ENCODE assay signal across 5 fruit fly cellular contexts in genomic region chrX:10543303-10543702, dm6.
A peak's percentile ranks its signal among the peaks of the same experiment; 100 is the strongest.
TF ChIP-seq lines count a peak whose summit lies in the region.

No protein-coding gene starts in this region.

- peak; percentile 20 for TF ChIP-seq CTCF in whole organism, embryonic (GFP tag; optimal IDR thresholded peaks at IDR 0.05; lab: Kevin White, UChicago)

TF ChIP-seq in whole organism, adult, 20 proteins besides CTCF, POLR2A, EP300 and RAD21:
- TF ChIP-seq kay (GFP tag; lab: Kevin White, UChicago; ENCODE audit: borderline replicate concordance) (no peak), CG7101 (tag; optimal IDR thresholded peaks at IDR 0.05; lab: Kevin White, UChicago) (peak; percentile 52)

TF ChIP-seq in whole organism, embryonic, 481 proteins besides CTCF, POLR2A, EP300 and RAD21 (continues in another document):
- TF ChIP-seq CG5245 (GFP tag; optimal IDR thresholded peaks at IDR 0.05; lab: Kevin White, UChicago): peak; percentile 36
- no peak for TF ChIP-seq Doc3 (GFP tag; IDR thresholded peaks at IDR 0.05; lab: Robert Waterston, UW; ENCODE audit: partially characterized antibody)
- peak; percentile 52 for TF ChIP-seq Abd-B (GFP tag; optimal IDR thresholded peaks at IDR 0.05; lab: Kevin White, UChicago)
- peak; percentile 57 for TF ChIP-seq CG3407 (GFP tag; optimal IDR thresholded peaks at IDR 0.05; lab: Kevin White, UChicago)
- no peak for TF ChIP-seq CG7928 (GFP tag; optimal IDR thresholded peaks at IDR 0.05; lab: Kevin White, UChicago)
- no peak for TF ChIP-seq CG15479 (GFP tag; optimal IDR thresholded peaks at IDR 0.05; lab: Kevin White, UChicago)
- no peak for TF ChIP-seq nerfin-2 (GFP tag; IDR thresholded peaks at IDR 0.05; lab: Robert Waterston, UW; ENCODE audit: partially characterized antibody)
- TF ChIP-seq exex (tag; optimal IDR thresholded peaks at IDR 0.05; lab: Kevin White, UChicago): no peak
- TF ChIP-seq CG33213 (GFP tag; optimal IDR thresholded peaks at IDR 0.05; lab: Kevin White, UChicago): peak; percentile 33
- TF ChIP-seq CG4360 (GFP tag; IDR thresholded peaks at IDR 0.05; lab: Robert Waterston, UW): no peak
- TF ChIP-seq ash1 (GFP tag; optimal IDR thresholded peaks at IDR 0.05; lab: Kevin White, UChicago): no peak
- TF ChIP-seq Side (GFP tag; optimal IDR thresholded peaks at IDR 0.05; lab: Kevin White, UChicago): peak; percentile 54
- peak; percentile 8 for TF ChIP-seq CG13775 (GFP tag; optimal IDR thresholded peaks at IDR 0.05; lab: Kevin White, UChicago)
- no peak for TF ChIP-seq CG16813 (GFP tag; IDR thresholded peaks at IDR 0.05; lab: Robert Waterston, UW; ENCODE audit: partially characterized antibody)
- no peak for TF ChIP-seq da (GFP tag; optimal IDR thresholded peaks at IDR 0.05; lab: Kevin White, UChicago)
- no peak for TF ChIP-seq psq (GFP tag; optimal IDR thresholded peaks at IDR 0.05; lab: Kevin White, UChicago)
- TF ChIP-seq repo (GFP tag; optimal IDR thresholded peaks at IDR 0.05; lab: Kevin White, UChicago): no peak
- no peak for TF ChIP-seq NK7.1 (GFP tag; optimal IDR thresholded peaks at IDR 0.05; lab: Kevin White, UChicago)
- TF ChIP-seq CG17912 (GFP tag; optimal IDR thresholded peaks at IDR 0.05; lab: Kevin White, UChicago): no peak
- no peak for TF ChIP-seq HmgD (GFP tag; optimal IDR thresholded peaks at IDR 0.05; lab: Kevin White, UChicago)
- peak; percentile 73 for TF ChIP-seq CG12391 (tag; optimal IDR thresholded peaks at IDR 0.05; lab: Kevin White, UChicago)
- no peak for TF ChIP-seq TFAM (GFP tag; optimal IDR thresholded peaks at IDR 0.05; lab: Kevin White, UChicago)

TF ChIP-seq in whole organism, prepupa, 60 proteins besides CTCF, POLR2A, EP300 and RAD21 (continues in another document):
- TF ChIP-seq fkh (GFP tag; optimal IDR thresholded peaks at IDR 0.05; lab: Kevin White, UChicago) (peak; percentile 53), CG15336 (GFP tag; IDR thresholded peaks at IDR 0.05; lab: Robert Waterston, UW) (peak; percentile 43), pdm3 (GFP tag; optimal IDR thresholded peaks at IDR 0.05; lab: Kevin White, UChicago) (peak; percentile 43), dsx (GFP tag; optimal IDR thresholded peaks at IDR 0.05; lab: Kevin White, UChicago; ENCODE audit: poor library complexity, severe bottlenecking) (no peak), CG6854 (GFP tag; optimal IDR thresholded peaks at IDR 0.05; lab: Kevin White, UChicago) (no peak), lz (GFP tag; optimal IDR thresholded peaks at IDR 0.05; lab: Kevin White, UChicago) (peak; percentile 29), CG3919 (GFP tag; optimal IDR thresholded peaks at IDR 0.05; lab: Kevin White, UChicago) (peak; percentile 12), CG6276 (GFP tag; optimal IDR thresholded peaks at IDR 0.05; lab: Kevin White, UChicago) (no peak), acj6 (GFP tag; optimal IDR thresholded peaks at IDR 0.05; lab: Kevin White, UChicago) (no peak), Ets96B (tag; optimal IDR thresholded peaks at IDR 0.05; lab: Kevin White, UChicago) (no peak), Sox14 (GFP tag; optimal IDR thresholded peaks at IDR 0.05; lab: Kevin White, UChicago) (peak; percentile 28), CG34406 (GFP tag; optimal IDR thresholded peaks at IDR 0.05; lab: Kevin White, UChicago) (no peak), Blimp-1 (GFP tag; optimal IDR thresholded peaks at IDR 0.05; lab: Kevin White, UChicago) (no peak), Smox (GFP tag; optimal IDR thresholded peaks at IDR 0.05; lab: Kevin White, UChicago) (no peak), achi (GFP tag; optimal IDR thresholded peaks at IDR 0.05; lab: Kevin White, UChicago) (peak; percentile 22), CG32006 (GFP tag; optimal IDR thresholded peaks at IDR 0.05; lab: Kevin White, UChicago) (peak; percentile 40), svp (GFP tag; lab: Kevin White, UChicago) (peak; percentile 47), CG8319 (GFP tag; optimal IDR thresholded peaks at IDR 0.05; lab: Kevin White, UChicago) (no peak), net (GFP tag; optimal IDR thresholded peaks at IDR 0.05; lab: Kevin White, UChicago) (no peak), Lpt (GFP tag; optimal IDR thresholded peaks at IDR 0.05; lab: Kevin White, UChicago) (no peak), Hr4 (GFP tag; optimal IDR thresholded peaks at IDR 0.05; lab: Kevin White, UChicago) (peak; percentile 32), CG4318 (GFP tag; optimal IDR thresholded peaks at IDR 0.05; lab: Kevin White, UChicago) (no peak), CG11902 (GFP tag; optimal IDR thresholded peaks at IDR 0.05; lab: Kevin White, UChicago) (no peak)

TF ChIP-seq in whole organism, pupa, 21 proteins besides CTCF, POLR2A, EP300 and RAD21:
- no peak for TF ChIP-seq CG32121 (GFP tag; IDR thresholded peaks at IDR 0.05; lab: Robert Waterston, UW)
- TF ChIP-seq CG9948 (tag; optimal IDR thresholded peaks at IDR 0.05; lab: Kevin White, UChicago): no peak
- TF ChIP-seq CG4496 (GFP tag; IDR thresholded peaks at IDR 0.05; lab: Robert Waterston, UW): peak; percentile 33; the same call in 1 of the 3 replicates
- TF ChIP-seq D1 (tag; optimal IDR thresholded peaks at IDR 0.05; lab: Kevin White, UChicago): no peak
- no peak for TF ChIP-seq CG8301 (tag; optimal IDR thresholded peaks at IDR 0.05; lab: Kevin White, UChicago)
- peak; percentile 29 for TF ChIP-seq CG8159 (tag; optimal IDR thresholded peaks at IDR 0.05; lab: Kevin White, UChicago)
- peak; percentile 21 for TF ChIP-seq CG17806 (tag; optimal IDR thresholded peaks at IDR 0.05; lab: Kevin White, UChicago)
- TF ChIP-seq CG13204 (GFP tag; optimal IDR thresholded peaks at IDR 0.05; lab: Kevin White, UChicago): no peak
- no peak for TF ChIP-seq rn (GFP tag; IDR thresholded peaks at IDR 0.05; lab: Robert Waterston, UW)
- no peak for TF ChIP-seq EcR (GFP tag; optimal IDR thresholded peaks at IDR 0.05; lab: Kevin White, UChicago)
- no peak for TF ChIP-seq CG10348 (GFP tag; IDR thresholded peaks at IDR 0.05; lab: Robert Waterston, UW)
- TF ChIP-seq Pif1A (GFP tag; optimal IDR thresholded peaks at IDR 0.05; lab: Kevin White, UChicago): no peak
- peak; percentile 0 for TF ChIP-seq CG14655 (GFP tag; optimal IDR thresholded peaks at IDR 0.05; lab: Kevin White, UChicago)
- no peak for TF ChIP-seq Pif1B (GFP tag; optimal IDR thresholded peaks at IDR 0.05; lab: Kevin White, UChicago)
- TF ChIP-seq gl (tag; optimal IDR thresholded peaks at IDR 0.05; lab: Kevin White, UChicago): no peak
- TF ChIP-seq CG34367 (tag; optimal IDR thresholded peaks at IDR 0.05; lab: Kevin White, UChicago): no peak
- peak; percentile 13; the same call in 1 of the 2 replicates for TF ChIP-seq Ets98B (GFP tag; IDR thresholded peaks at IDR 0.05; lab: Robert Waterston, UW)
- no peak for TF ChIP-seq CG15710 (tag; optimal IDR thresholded peaks at IDR 0.05; lab: Kevin White, UChicago)

TF ChIP-seq in whole organism, wandering third instar larva, 38 proteins besides CTCF, POLR2A, EP300 and RAD21:
- TF ChIP-seq OdsH (GFP tag; optimal IDR thresholded peaks at IDR 0.05; lab: Kevin White, UChicago) (peak; percentile 4), HLH106 (tag; optimal IDR thresholded peaks at IDR 0.05; lab: Kevin White, UChicago) (no peak), Dif (GFP tag; optimal IDR thresholded peaks at IDR 0.05; lab: Kevin White, UChicago; ENCODE audit: partially characterized antibody) (no peak), GATAd (GFP tag; optimal IDR thresholded peaks at IDR 0.05; lab: Kevin White, UChicago) (no peak), h (GFP tag; optimal IDR thresholded peaks at IDR 0.05; lab: Kevin White, UChicago) (peak; percentile 19), pan (optimal IDR thresholded peaks at IDR 0.05; lab: Kevin White, UChicago) (no peak), fru (GFP tag; optimal IDR thresholded peaks at IDR 0.05; lab: Kevin White, UChicago) (peak; percentile 8), rgr (GFP tag; optimal IDR thresholded peaks at IDR 0.05; lab: Kevin White, UChicago) (peak; percentile 15), CG32264 (GFP tag; optimal IDR thresholded peaks at IDR 0.05; lab: Kevin White, UChicago) (no peak), N (GFP tag; optimal IDR thresholded peaks at IDR 0.05; lab: Kevin White, UChicago) (no peak), ey (GFP tag; optimal IDR thresholded peaks at IDR 0.05; lab: Kevin White, UChicago) (peak; percentile 10)
TF ChIP-seq in whole organism, wandering third instar larva: peak in this region for 5.
